Fruit fly (Drosophila melanogaster): ENCODE results near the gene Tspo.

Tspo gene

dm6 chr2L:520331-521000, 38.9 kb upstream of the Tspo start (continued):
- TF ChIP-seq CG15601 (tag; optimal IDR thresholded peaks at IDR 0.05) (peak; percentile 87), Eip74EF (GFP tag; optimal IDR thresholded peaks at IDR 0.05) (peak in 1 of 2 experiments; percentile 91), lov (optimal IDR thresholded peaks at IDR 0.05) (no peak), lov (GFP tag; IDR thresholded peaks at IDR 0.05) (peak; percentile 74; the same call in 2 of the 3 replicates), gt (GFP tag; IDR thresholded peaks at IDR 0.05) (no peak), sim (GFP tag; IDR thresholded peaks at IDR 0.05) (peak; percentile 76; the same call in 1 of the 2 replicates), CG12659 (GFP tag; optimal IDR thresholded peaks at IDR 0.05) (peak; percentile 83), Jarid2 (GFP tag; optimal IDR thresholded peaks at IDR 0.05) (peak; percentile 29), CG4730 (GFP tag; IDR thresholded peaks at IDR 0.05) (peak; percentile 77), CG10565 (GFP tag; optimal IDR thresholded peaks at IDR 0.05) (peak; percentile 11), Max (GFP tag; optimal IDR thresholded peaks at IDR 0.05) (peak; percentile 79), Camta (GFP tag; optimal IDR thresholded peaks at IDR 0.05) (peak; percentile 88), hbn (GFP tag; IDR thresholded peaks at IDR 0.05; ENCODE audit: partially characterized antibody) (no peak), CG4360 (GFP tag; IDR thresholded peaks at IDR 0.05) (no peak), Myb (GFP tag; optimal IDR thresholded peaks at IDR 0.05) (peak; percentile 63), ro (GFP tag; IDR thresholded peaks at IDR 0.05) (peak; percentile 78; the same call in 1 of the 2 replicates), tup (GFP tag; optimal IDR thresholded peaks at IDR 0.05) (peak; percentile 67), CG6272 (GFP tag; IDR thresholded peaks at IDR 0.05) (peak; percentile 61; the same call in 1 of the 2 replicates), CG3995 (GFP tag; optimal IDR thresholded peaks at IDR 0.05) (no peak), prd (optimal IDR thresholded peaks at IDR 0.05) (no peak), prd (GFP tag; IDR thresholded peaks at IDR 0.05) (peak; percentile 87), Drgx (GFP tag; IDR thresholded peaks at IDR 0.05) (0 out of 2 replicates have a peak, but pooled peaks have one; percentile 26), CG11093 (GFP tag; IDR thresholded peaks at IDR 0.05) (peak; percentile 70; the same call in 2 of the 3 replicates), Ets65A (GFP tag) (peak; percentile 92), ranshi (GFP tag; IDR thresholded peaks at IDR 0.05) (peak; percentile 87), pnt (GFP tag; optimal IDR thresholded peaks at IDR 0.05) (peak; percentile 84), bsh (GFP tag; optimal IDR thresholded peaks at IDR 0.05) (peak in 1 of 2 experiments; percentile 93), CG8924 (tag; optimal IDR thresholded peaks at IDR 0.05) (peak; percentile 92), CG9727 (GFP tag; optimal IDR thresholded peaks at IDR 0.05) (peak; percentile 90), Trl (optimal IDR thresholded peaks at IDR 0.05) (no peak), Trl (GFP tag; optimal IDR thresholded peaks at IDR 0.05) (peak; percentile 89), chn (GFP tag; optimal IDR thresholded peaks at IDR 0.05) (peak; percentile 89), fru (optimal IDR thresholded peaks at IDR 0.05) (no peak), CG10209 (GFP tag; optimal IDR thresholded peaks at IDR 0.05) (peak; percentile 87), org-1 (GFP tag; optimal IDR thresholded peaks at IDR 0.05) (peak; percentile 82), CkIIα-i1 (GFP tag; IDR thresholded peaks at IDR 0.05) (0 out of 2 replicates have a peak, but pooled peaks have one; percentile 14), zen2 (GFP tag; IDR thresholded peaks at IDR 0.05; ENCODE audit: partially characterized antibody) (no peak), ind (GFP tag; optimal IDR thresholded peaks at IDR 0.05) (peak; percentile 57), Fer2 (tag; optimal IDR thresholded peaks at IDR 0.05) (peak; percentile 11), mld (GFP tag; IDR thresholded peaks at IDR 0.05; ENCODE audit: partially characterized antibody) (no peak), Dll (GFP tag; IDR thresholded peaks at IDR 0.05; ENCODE audit: partially characterized antibody) (no peak), Hr3 (GFP tag; optimal IDR thresholded peaks at IDR 0.05) (peak; percentile 77), Lhr (GFP tag; optimal IDR thresholded peaks at IDR 0.05) (peak; percentile 70), lab (GFP tag; optimal IDR thresholded peaks at IDR 0.05) (peak; percentile 73), tx (GFP tag; optimal IDR thresholded peaks at IDR 0.05) (peak; percentile 73), Dbx (GFP tag; IDR thresholded peaks at IDR 0.05) (no peak), da (GFP tag; optimal IDR thresholded peaks at IDR 0.05) (no peak), CG5180 (GFP tag; optimal IDR thresholded peaks at IDR 0.05) (peak; percentile 52), mam (GFP tag; optimal IDR thresholded peaks at IDR 0.05) (peak; percentile 70), CG12236 (GFP tag; optimal IDR thresholded peaks at IDR 0.05) (peak; percentile 84)
